Worm (Caenorhabditis elegans): Measurements from ENCODE around the gene col-150.

DNA sequence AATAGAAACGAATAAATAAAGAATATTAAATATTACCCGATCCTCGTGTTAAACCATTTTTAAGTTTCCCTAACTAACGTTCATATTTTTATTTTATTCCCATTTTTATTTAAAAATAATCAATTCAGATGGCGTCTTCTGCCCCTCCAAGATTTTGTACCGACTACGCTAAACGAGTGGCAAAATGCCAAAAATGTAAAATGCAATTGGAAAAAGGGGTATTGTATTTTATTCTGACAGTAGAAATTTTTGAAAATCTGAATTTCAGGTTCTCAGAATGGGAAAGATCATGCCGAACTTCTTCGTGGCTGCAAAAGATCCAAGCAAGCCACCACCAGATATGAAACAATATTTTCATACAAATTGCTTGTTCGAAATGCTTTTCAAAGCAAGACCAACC is 48.5 kb upstream of the col-150 start, which contains the start of gene K07C5.3:
- TF ChIP-seq lsy-2 (tag; optimal IDR thresholded peaks at IDR 0.05) (no peak), mep-1 (tag; optimal IDR thresholded peaks at IDR 0.05) (no peak)

Data from whole organism, L4 larva.